Worm (Caenorhabditis elegans): ENCODE data around the gene pgph-3.

Gene pgph-3

DNA sequence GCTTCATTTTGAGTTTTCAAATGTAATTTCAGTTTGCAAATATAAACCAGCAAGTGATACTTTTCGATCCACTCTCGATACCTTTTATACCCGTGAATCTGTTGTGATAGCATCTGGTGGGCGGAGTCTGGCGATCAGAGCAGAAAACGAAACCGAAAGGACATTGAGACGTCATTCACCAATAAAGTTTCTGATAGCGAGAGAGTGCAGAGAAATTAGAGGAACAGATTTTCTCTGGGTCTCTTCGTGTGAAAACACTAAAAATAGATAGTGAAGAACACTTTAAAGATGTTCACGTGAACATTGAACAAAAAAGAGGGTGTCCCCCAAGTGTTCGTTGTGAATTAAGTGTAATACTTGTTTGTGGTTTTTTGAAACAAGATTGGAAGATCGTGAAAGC is at the start of gene pgph-3:
Gene pgph-3, minus strand, starts transcription at position 60 of the 400 bp plus-strand sequence.
- TF ChIP-seq elt-2 (tag; optimal IDR thresholded peaks at IDR 0.05): peak; percentile 52
- TF ChIP-seq pha-2 (tag; optimal IDR thresholded peaks at IDR 0.05): no peak

DNA sequence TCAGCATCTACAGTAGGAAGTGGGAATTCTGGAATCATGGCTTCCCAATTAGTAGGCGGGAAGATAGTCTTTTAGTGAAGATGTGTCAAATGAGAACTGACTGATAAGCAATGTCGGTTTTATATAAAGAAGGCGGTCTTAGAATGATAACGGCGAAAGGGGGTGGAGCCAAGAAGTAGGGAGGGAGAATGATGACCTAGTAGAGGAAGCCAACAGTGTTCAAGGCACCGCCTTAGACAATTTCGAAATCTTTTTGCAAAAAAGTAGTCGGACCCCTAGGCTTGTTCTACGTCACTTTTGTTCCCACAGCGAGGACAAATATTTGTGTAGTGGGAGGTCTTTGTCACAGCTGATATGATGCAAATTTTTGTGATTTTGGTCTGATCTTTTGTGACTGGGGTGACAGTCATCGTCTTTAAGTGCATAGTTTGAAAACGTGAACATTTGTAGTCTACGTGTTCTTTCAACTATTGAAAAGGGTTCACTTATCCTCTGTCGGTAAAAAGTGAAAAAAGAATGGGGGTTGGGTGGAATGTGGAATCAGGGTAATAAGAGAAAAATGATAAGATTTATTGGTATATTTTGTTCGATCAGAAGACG is 49.5 kb upstream of the pgph-3 start, which contains the start of gene ZC250.4:
Gene ZC250.4, minus strand, starts transcription at position 78 of the 600 bp plus-strand sequence.
- no peak for TF ChIP-seq rnt-1 (tag; optimal IDR thresholded peaks at IDR 0.05)
- TF ChIP-seq ahr-1 (tag; optimal IDR thresholded peaks at IDR 0.05): no peak
- TF ChIP-seq K09A11.1 (tag; optimal IDR thresholded peaks at IDR 0.05; ENCODE audit: insufficient read depth): no peak
- peak; percentile 31 for TF ChIP-seq elt-2 (tag; optimal IDR thresholded peaks at IDR 0.05)
- TF ChIP-seq lim-6 (tag; optimal IDR thresholded peaks at IDR 0.05): no peak
- no peak for TF ChIP-seq nhr-232 (tag; optimal IDR thresholded peaks at IDR 0.05)

DNA sequence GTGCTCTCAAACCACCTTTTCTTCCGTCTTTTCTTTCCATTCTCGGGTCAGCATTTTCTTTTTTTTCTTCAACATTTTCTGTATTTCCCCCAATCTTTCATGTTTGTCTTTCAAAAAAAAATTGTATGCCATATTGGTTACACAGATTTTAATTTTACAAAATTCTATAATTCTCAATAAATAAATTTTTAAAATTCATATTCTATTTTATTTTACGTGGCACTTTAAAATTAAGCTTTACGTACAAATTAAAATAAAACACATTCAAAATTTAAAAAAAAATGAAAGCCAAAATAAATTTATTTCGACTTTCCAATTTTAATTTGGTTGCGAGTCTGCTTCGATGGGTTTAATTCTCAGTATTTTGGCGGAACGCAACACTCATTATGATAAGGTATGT is 41.8 kb upstream of the pgph-3 start, which contains the start of gene ZC250.5:
Gene ZC250.5, plus strand, starts transcription at position 301 of the 400 bp plus-strand sequence.
- no peak for TF ChIP-seq npax-4 (tag; optimal IDR thresholded peaks at IDR 0.05)
- TF ChIP-seq ama-1 (optimal IDR thresholded peaks at IDR 0.05): no peak
- TF ChIP-seq unc-42 (tag; optimal IDR thresholded peaks at IDR 0.05): no peak

DNA sequence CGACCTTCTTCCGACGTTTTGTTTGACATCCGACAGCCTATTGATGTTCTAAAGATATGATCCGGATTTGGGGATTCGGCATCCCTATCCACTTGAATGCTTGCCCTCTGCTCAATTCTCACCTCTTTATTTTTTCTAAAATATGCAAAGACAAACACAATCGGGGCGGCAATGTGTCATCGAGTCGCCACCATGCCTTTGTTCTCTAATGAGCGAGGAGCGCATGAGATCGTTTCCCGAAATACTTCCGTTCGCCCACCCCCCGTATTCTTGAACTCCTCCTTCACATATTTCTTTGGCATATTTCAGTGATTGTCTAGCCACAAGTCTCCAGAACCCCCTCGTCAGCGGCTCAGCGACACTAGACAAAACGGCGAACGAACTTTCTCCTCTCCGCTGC is 35.7 kb upstream of the pgph-3 start, which contains the start of gene cyn-17:
Gene cyn-17, plus strand, starts transcription at position 301 of the 400 bp plus-strand sequence.
- TF ChIP-seq elt-4 (tag; optimal IDR thresholded peaks at IDR 0.05) (peak; percentile 34), ceh-34 (tag; optimal IDR thresholded peaks at IDR 0.05) (no peak)

DNA sequence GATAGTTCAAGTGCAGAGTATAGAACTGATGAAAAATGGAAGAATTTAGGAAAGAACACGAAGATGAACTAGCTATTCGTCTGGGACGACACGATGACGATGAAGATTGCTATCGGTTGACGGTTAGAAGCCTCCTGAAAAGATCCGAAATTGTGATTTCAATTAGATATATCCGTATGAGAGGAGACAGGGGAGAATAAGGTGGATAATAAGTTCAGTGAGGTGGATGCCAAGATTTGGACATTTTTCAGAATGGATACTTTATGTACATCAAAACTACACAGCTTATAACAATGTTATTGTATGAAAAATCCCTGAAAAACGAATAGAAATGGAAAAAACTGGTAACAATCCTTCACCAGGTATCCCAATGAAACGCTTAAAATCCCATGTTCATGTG is 34.5 kb upstream of the pgph-3 start, which contains the start of gene nstp-3:
Gene nstp-3, minus strand, starts transcription at position 101 of the 400 bp plus-strand sequence.
- TF ChIP-seq lim-6 (tag; optimal IDR thresholded peaks at IDR 0.05) (no peak), pha-4 (tag; optimal IDR thresholded peaks at IDR 0.05) (no peak)

DNA sequence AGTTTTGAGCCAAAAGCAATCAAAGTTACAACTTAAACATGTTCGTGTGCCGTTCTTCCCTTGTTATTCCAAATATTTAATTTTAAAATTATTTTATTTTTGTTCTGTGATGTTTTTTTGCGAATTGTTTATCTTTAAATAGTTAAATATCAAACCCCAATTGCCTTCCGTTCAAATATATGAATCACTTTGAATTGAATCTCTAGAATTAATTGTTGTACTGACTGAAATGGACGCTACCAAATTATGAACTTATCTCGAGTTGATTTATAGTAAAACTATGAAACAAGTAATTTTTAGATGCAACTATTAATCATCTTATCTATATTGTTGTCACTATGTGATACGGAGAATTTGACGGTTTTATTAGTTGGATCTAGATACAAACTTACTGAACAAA is 28.4 kb upstream of the pgph-3 start, which contains the start of gene ZC250.2:
Gene ZC250.2, plus strand, starts transcription at position 301 of the 400 bp plus-strand sequence.
- TF ChIP-seq unc-3 (GFP tag; conservative IDR thresholded peaks at IDR 0.05): no peak
- no peak for TF ChIP-seq unc-3 (tag; optimal IDR thresholded peaks at IDR 0.05)
- TF ChIP-seq ceh-14 (tag; optimal IDR thresholded peaks at IDR 0.05): no peak
- no peak for TF ChIP-seq hlh-6 (tag; optimal IDR thresholded peaks at IDR 0.05)
- TF ChIP-seq ahr-1 (tag; optimal IDR thresholded peaks at IDR 0.05): no peak
- TF ChIP-seq ttx-3 (tag; optimal IDR thresholded peaks at IDR 0.05): no peak
- no peak for TF ChIP-seq ceh-2 (tag; optimal IDR thresholded peaks at IDR 0.05)
- no peak for TF ChIP-seq ceh-18 (tag; optimal IDR thresholded peaks at IDR 0.05)
- TF ChIP-seq unc-86 (tag; optimal IDR thresholded peaks at IDR 0.05): no peak
- no peak for TF ChIP-seq ceh-34 (tag; optimal IDR thresholded peaks at IDR 0.05)
- no peak for TF ChIP-seq dmd-4 (tag; optimal IDR thresholded peaks at IDR 0.05; ENCODE audit: borderline replicate concordance)
- no peak for TF ChIP-seq fkh-10 (GFP tag; optimal IDR thresholded peaks at IDR 0.05)

DNA sequence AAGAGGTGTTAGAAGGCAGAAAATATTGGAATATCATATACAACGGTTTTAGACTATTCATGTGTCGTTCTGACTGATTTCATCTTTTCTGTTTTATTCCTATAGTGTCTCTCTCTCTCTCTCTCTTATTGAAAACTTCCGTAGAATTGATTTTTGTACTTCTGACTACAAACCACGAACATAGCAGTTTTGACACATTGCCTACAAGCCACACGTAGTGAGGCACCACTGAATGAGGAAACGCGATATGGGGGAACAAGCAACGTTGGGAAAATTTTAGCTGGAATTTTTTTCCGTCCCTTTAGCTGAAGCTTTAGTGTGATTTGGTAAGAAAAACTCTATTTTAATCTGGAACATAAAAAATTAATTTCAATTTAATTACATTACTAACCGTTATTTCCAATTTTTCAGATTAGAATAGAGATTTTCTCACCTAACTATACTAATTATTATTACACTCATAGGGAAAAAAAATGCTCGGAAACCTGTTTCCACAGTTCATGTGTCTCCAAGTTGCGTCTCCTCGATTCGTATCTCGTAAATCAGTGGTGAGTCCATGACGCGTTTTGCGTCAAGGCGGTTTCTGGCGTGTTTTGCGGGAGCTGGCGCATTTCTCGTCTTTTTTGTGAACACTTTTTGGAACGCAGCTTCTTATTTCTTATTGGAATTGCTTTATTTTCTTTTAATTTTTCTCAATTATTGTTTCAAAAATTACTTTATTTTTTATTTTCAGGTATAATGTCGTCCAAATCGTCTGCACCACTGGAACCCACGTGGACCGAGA is 27.0 kb upstream of the pgph-3 start, which contains the start of the genes nhr-142 and F44E7.9:
Gene nhr-142, minus strand, starts transcription at position 57 of the 784 bp plus-strand sequence.
Gene F44E7.9, plus strand, starts transcription at position 734 of the 784 bp plus-strand sequence.
- TF ChIP-seq ztf-16 (tag; optimal IDR thresholded peaks at IDR 0.05): peak; percentile 60
- TF ChIP-seq hlh-30 (tag; optimal IDR thresholded peaks at IDR 0.05; ENCODE audit: insufficient read depth): no peak
- no peak for TF ChIP-seq elt-4 (tag; optimal IDR thresholded peaks at IDR 0.05)
- peak; percentile 48 for TF ChIP-seq pha-2 (tag; optimal IDR thresholded peaks at IDR 0.05)
- peak; percentile 93 for TF ChIP-seq ceh-31 (tag; optimal IDR thresholded peaks at IDR 0.05)
- TF ChIP-seq sox-4 (tag; optimal IDR thresholded peaks at IDR 0.05): peak; percentile 36
- TF ChIP-seq ceh-48 (tag; optimal IDR thresholded peaks at IDR 0.05): peak; percentile 8
- peak; percentile 79 for TF ChIP-seq elt-2 (tag; optimal IDR thresholded peaks at IDR 0.05)
- TF ChIP-seq unc-86 (tag; optimal IDR thresholded peaks at IDR 0.05): peak; percentile 37
- TF ChIP-seq nhr-11 (tag; optimal IDR thresholded peaks at IDR 0.05): no peak
- TF ChIP-seq ceh-34 (tag; optimal IDR thresholded peaks at IDR 0.05): peak; percentile 60
- no peak for TF ChIP-seq ceh-22 (tag; optimal IDR thresholded peaks at IDR 0.05)
- peak; percentile 0 for TF ChIP-seq ceh-30 (tag; optimal IDR thresholded peaks at IDR 0.05)
- TF ChIP-seq pat-9 (tag; optimal IDR thresholded peaks at IDR 0.05): peak; percentile 32
- peak; percentile 26 for TF ChIP-seq T23F11.4 (GFP tag; optimal IDR thresholded peaks at IDR 0.05)
- peak; percentile 2 for TF ChIP-seq hlh-8 (tag; optimal IDR thresholded peaks at IDR 0.05)
- TF ChIP-seq fkh-6 (tag; optimal IDR thresholded peaks at IDR 0.05): no peak
- TF ChIP-seq syd-9 (tag; optimal IDR thresholded peaks at IDR 0.05): peak; percentile 66
- no peak for TF ChIP-seq C38D4.7 (GFP tag; optimal IDR thresholded peaks at IDR 0.05)
- peak; percentile 80 for TF ChIP-seq C08G9.2 (tag; optimal IDR thresholded peaks at IDR 0.05)
- peak; percentile 66 for TF ChIP-seq unc-42 (tag; optimal IDR thresholded peaks at IDR 0.05)

All from whole organism, late embryonic.